Worm (Caenorhabditis elegans): ENCODE results near the gene R160.5.

R160.5 gene

ce11 chrX:4359030-4359429, 11.6 kb downstream of the R160.5 start:
- no peak for TF ChIP-seq nhr-76 (tag; optimal IDR thresholded peaks at IDR 0.05)
- TF ChIP-seq R02D3.7 (tag; optimal IDR thresholded peaks at IDR 0.05): no peak
- TF ChIP-seq nhr-11 (tag; optimal IDR thresholded peaks at IDR 0.05): no peak
- no peak for TF ChIP-seq pha-4 (GFP tag; IDR thresholded peaks at IDR 0.05)
- TF ChIP-seq pha-4 (tag; optimal IDR thresholded peaks at IDR 0.05): no peak
- no peak for TF ChIP-seq snpc-4 (tag; optimal IDR thresholded peaks at IDR 0.05)
- TF ChIP-seq zfp-3 (GFP tag; conservative IDR thresholded peaks at IDR 0.05): no peak
- no peak for TF ChIP-seq skn-1 (tag; optimal IDR thresholded peaks at IDR 0.05)
- no peak for TF ChIP-seq spr-1 (tag; optimal IDR thresholded peaks at IDR 0.05)
- TF ChIP-seq daf-19 (GFP tag; conservative IDR thresholded peaks at IDR 0.05): no peak
- TF ChIP-seq set-16 (GFP tag; IDR thresholded peaks at IDR 0.05): no peak
- TF ChIP-seq ceh-62 (tag; optimal IDR thresholded peaks at IDR 0.05): no peak
- peak; percentile 82 for TF ChIP-seq tra-1 (GFP tag; IDR thresholded peaks at IDR 0.05)
- TF ChIP-seq T20F7.1 (GFP tag; optimal IDR thresholded peaks at IDR 0.05): no peak
- no peak for TF ChIP-seq zfp-2 (tag; optimal IDR thresholded peaks at IDR 0.05)
- no peak for TF ChIP-seq hlh-11 (tag; optimal IDR thresholded peaks at IDR 0.05)
- peak; percentile 79 for TF ChIP-seq php-3 (GFP tag; IDR thresholded peaks at IDR 0.05)
- no peak for TF ChIP-seq ztf-11 (tag; optimal IDR thresholded peaks at IDR 0.05)
- no peak for TF ChIP-seq lin-15B (tag; optimal IDR thresholded peaks at IDR 0.05)
- TF ChIP-seq lsy-2 (tag; optimal IDR thresholded peaks at IDR 0.05): no peak
- TF ChIP-seq lin-29 (GFP tag; IDR thresholded peaks at IDR 0.05): no peak
- TF ChIP-seq dmd-9 (GFP tag; IDR thresholded peaks at IDR 0.05): no peak
- TF ChIP-seq aha-1 (tag): no peak
- no peak for TF ChIP-seq D1046.2 (GFP tag; IDR thresholded peaks at IDR 0.05)
- TF ChIP-seq pqm-1 (tag; optimal IDR thresholded peaks at IDR 0.05): peak; percentile 36
- no peak for TF ChIP-seq nhr-48 (tag; optimal IDR thresholded peaks at IDR 0.05)

ce11 chrX:4357467-4357866, 13.2 kb downstream of the R160.5 start, which contains the start of gene F14H12.6:
F14H12.6 (minus strand) TSS chrX:4357567.
- no peak for TF ChIP-seq lin-1 (GFP tag; IDR thresholded peaks at IDR 0.05)
- no peak for TF ChIP-seq D1046.2 (GFP tag; IDR thresholded peaks at IDR 0.05)
- TF ChIP-seq madf-5 (GFP tag; IDR thresholded peaks at IDR 0.05): no peak
- no peak for TF ChIP-seq sdz-12 (GFP tag; optimal IDR thresholded peaks at IDR 0.05)
- TF ChIP-seq lin-15B (tag; optimal IDR thresholded peaks at IDR 0.05): no peak
- TF ChIP-seq dve-1 (tag; optimal IDR thresholded peaks at IDR 0.05; ENCODE audit: insufficient read depth): no peak
- no peak for TF ChIP-seq daf-12 (tag; optimal IDR thresholded peaks at IDR 0.05)
- no peak for TF ChIP-seq hif-1 (tag; optimal IDR thresholded peaks at IDR 0.05)
- TF ChIP-seq saeg-2 (GFP tag; IDR thresholded peaks at IDR 0.05): no peak
- TF ChIP-seq vab-7 (GFP tag; IDR thresholded peaks at IDR 0.05): no peak
- no peak for TF ChIP-seq F37D6.2 (tag; optimal IDR thresholded peaks at IDR 0.05)
- no peak for TF ChIP-seq T26A8.4 (GFP tag; IDR thresholded peaks at IDR 0.05)
- no peak for TF ChIP-seq F26F4.8 (GFP tag; conservative IDR thresholded peaks at IDR 0.05)
- no peak for TF ChIP-seq mdt-29 (GFP tag; IDR thresholded peaks at IDR 0.05)
- no peak for TF ChIP-seq arid-1 (GFP tag; conservative IDR thresholded peaks at IDR 0.05)
- no peak for TF ChIP-seq daf-19 (GFP tag; conservative IDR thresholded peaks at IDR 0.05)

ce11 chrX:4353318-4353717, 17.3 kb downstream of the R160.5 start, which contains the start of gene col-165:
col-165 (plus strand) TSS chrX:4353618.
- TF ChIP-seq sdz-12 (GFP tag; optimal IDR thresholded peaks at IDR 0.05) (no peak), nhr-102 (tag; optimal IDR thresholded peaks at IDR 0.05) (no peak), mdl-1 (tag; optimal IDR thresholded peaks at IDR 0.05) (no peak), lin-15B (tag; optimal IDR thresholded peaks at IDR 0.05) (no peak), dpl-1 (GFP tag; optimal IDR thresholded peaks at IDR 0.05) (no peak), F26F4.8 (GFP tag; conservative IDR thresholded peaks at IDR 0.05) (no peak), dmd-6 (GFP tag; IDR thresholded peaks at IDR 0.05) (no peak), lim-7 (GFP tag; IDR thresholded peaks at IDR 0.05) (no peak), nhr-48 (tag; optimal IDR thresholded peaks at IDR 0.05) (no peak), nhr-237 (tag; optimal IDR thresholded peaks at IDR 0.05) (no peak), dve-1 (tag; optimal IDR thresholded peaks at IDR 0.05; ENCODE audit: insufficient read depth) (no peak), mdt-29 (GFP tag; IDR thresholded peaks at IDR 0.05) (no peak), nhr-25 (tag; optimal IDR thresholded peaks at IDR 0.05; ENCODE audit: borderline replicate concordance, insufficient read depth) (no peak)

Data from whole organism, L4 larva.